Worm (Caenorhabditis elegans) whole organism, late embryonic: Measurements from ENCODE around the gene swt-2.

ENCODE experiments used
- ahr-1 ChIP-seq: sonication (generic microtip); optimal IDR thresholded peaks from 2 replicates; lab custom pipeline; 2016; ENCODE audit warnings: missing genetic modification characterization, missing compliant biosample characterization
- ceh-9 ChIP-seq: sonication (generic microtip); optimal IDR thresholded peaks from 2 replicates; lab custom pipeline; 2016; ENCODE audit warnings: mild to moderate bottlenecking, missing genetic modification characterization, inconsistent platforms, missing compliant biosample characterization
- elt-2 ChIP-seq: sonication (generic microtip); optimal IDR thresholded peaks from 2 replicates; lab custom pipeline; 2016; ENCODE audit warnings: missing genetic modification reagents, missing genetic modification characterization, missing compliant biosample characterization
- nhr-11 ChIP-seq: fragments of 150-350 bp; optimal IDR thresholded peaks from 2 replicates; lab custom pipeline; 2014; ENCODE audit warnings: missing biosample characterization, missing genetic modification characterization
- tbx-7 ChIP-seq: sonication (generic microtip); optimal IDR thresholded peaks from 2 replicates; lab custom pipeline; 2016; ENCODE audit warnings: missing genotype, missing genetic modification characterization, missing compliant biosample characterization
- unc-55 ChIP-seq: sonication (generic microtip); optimal IDR thresholded peaks from 2 replicates; lab custom pipeline; 2017; ENCODE audit warnings: missing biosample characterization, missing genetic modification reagents, missing genetic modification characterization

DNA sequence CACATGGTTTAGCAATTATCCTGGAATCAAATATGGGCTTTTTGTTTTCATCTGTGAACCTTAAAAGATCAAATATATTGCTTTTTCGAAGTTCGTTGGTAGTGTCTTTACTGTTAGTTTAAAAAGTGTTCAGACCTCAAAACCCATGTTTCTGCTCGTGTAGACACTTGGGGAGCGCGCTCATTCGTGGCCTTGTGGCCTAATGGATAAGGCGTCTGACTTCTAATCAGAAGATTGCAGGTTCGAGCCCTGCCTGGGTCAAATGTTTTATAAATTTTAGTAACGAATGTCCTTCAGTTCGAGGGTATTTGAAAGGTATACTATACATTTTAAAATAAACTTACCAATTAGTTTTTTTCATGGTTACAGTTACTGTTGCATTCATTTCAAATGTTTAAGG lies 23.7 kb upstream of the swt-2 start:
- TF ChIP-seq ceh-9 (tag; lab: Kevin White, UChicago) = no peak
- no peak for TF ChIP-seq elt-2
- TF ChIP-seq unc-55 (GFP tag; lab: Kevin White, UChicago) = no peak
- no peak for TF ChIP-seq nhr-11 (tag; lab: Kevin White, UChicago)
- no peak for TF ChIP-seq ahr-1 (tag; lab: Kevin White, UChicago)
- no peak for TF ChIP-seq tbx-7 (tag; lab: Kevin White, UChicago)
